Worm (Caenorhabditis elegans) whole organism, dauer: ENCODE measurements around the gene pqn-73.

Source experiments
- unc-62 ChIP-seq: sonication (generic microtip); optimal IDR thresholded peaks from 2 replicates; lab custom pipeline; 2017; ENCODE audit warnings: missing biosample characterization, missing genetic modification reagents, missing genetic modification characterization

Gene pqn-73

ce11 chrII:8540412-8540811 lies at the start of gene pqn-73:
Gene pqn-73, plus strand, starts transcription at chrII:8540712.
- no peak for TF ChIP-seq unc-62 (GFP tag; lab: Kevin White, UChicago)

- TF ChIP-seq unc-62 (GFP tag; lab: Kevin White, UChicago), result no peak
Observed at ce11 chrII:8494228-8494717, 46.2 kb upstream of the pqn-73 start, which contains the start of gene M05D6.9. Gene M05D6.9, plus strand, starts transcription at chrII:8494278.

- no peak for TF ChIP-seq unc-62 (GFP tag; lab: Kevin White, UChicago)
Observed at ce11 chrII:8496184-8496583, 44.3 kb upstream of the pqn-73 start.

DNA sequence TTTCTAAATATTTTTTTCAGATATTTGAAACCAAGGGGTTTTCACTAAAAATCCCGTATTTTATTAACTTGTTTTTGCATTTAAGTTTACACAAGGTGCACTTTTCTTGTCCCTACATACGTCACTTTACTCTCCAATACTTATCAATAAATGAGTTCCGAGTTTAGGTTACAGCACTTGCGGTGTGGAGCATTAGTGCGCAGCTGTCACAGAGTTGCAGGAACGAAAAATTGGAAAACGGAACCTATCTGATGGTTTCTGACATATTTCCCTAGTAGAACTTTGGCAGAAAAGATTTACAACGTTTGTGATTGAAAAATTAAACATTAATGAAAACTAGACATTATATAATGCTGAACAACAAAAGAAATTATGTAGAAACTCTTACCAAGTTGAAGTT lies 42.3 kb upstream of the pqn-73 start:
- no peak for TF ChIP-seq unc-62 (GFP tag; lab: Kevin White, UChicago)

ce11 chrII:8499021-8499420 lies 41.5 kb upstream of the pqn-73 start:
- no peak for TF ChIP-seq unc-62 (GFP tag; lab: Kevin White, UChicago)

ce11 chrII:8504074-8504724 lies 36.3 kb upstream of the pqn-73 start:
- TF ChIP-seq unc-62 (GFP tag; lab: Kevin White, UChicago), result no peak

ce11 chrII:8506759-8507158 lies 33.8 kb upstream of the pqn-73 start:
- TF ChIP-seq unc-62 (GFP tag; lab: Kevin White, UChicago), result no peak

DNA sequence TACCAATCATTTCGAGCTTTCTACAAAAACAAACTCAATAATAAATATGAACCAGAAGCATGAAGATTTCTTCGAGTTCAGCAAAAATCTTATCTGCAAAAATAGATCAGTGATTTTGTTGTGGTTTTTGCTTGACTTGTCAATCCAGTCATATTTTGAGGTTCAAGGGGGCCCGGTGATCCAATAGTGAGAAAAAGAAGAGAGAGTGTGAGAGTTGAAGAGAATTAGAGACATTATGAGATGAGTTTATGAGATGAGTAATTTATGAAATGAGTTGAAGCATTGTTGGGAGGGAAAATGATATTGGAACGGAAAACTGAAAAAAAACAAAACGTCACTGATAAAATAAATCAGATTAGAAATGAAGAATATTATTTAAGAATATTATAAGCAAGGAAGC lies 31.6 kb upstream of the pqn-73 start, which contains the start of gene T13H5.1:
T13H5.1 (minus strand) TSS at position 101 of the 400 bp plus-strand sequence.
- no peak for TF ChIP-seq unc-62 (GFP tag; lab: Kevin White, UChicago)

DNA sequence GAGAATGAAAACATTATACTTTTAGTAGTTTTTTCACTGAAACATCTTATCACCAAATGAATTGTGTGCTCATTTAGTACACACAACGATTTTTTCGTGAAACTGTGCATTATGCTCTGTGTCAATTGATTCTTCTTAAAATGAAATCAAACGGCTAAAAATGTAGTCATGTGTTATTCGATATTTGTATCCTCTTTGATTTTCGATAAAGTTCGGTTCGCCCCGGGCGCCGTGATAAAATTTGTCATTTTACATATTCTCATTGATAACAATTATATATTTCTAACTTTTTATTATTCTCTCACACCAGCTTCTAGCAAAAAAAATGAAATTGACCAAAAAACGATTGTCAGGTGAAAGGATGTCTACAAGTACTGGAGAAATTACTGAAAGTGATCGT lies 25.8 kb upstream of the pqn-73 start, which contains the start of gene ctg-2:
ctg-2 (plus strand) TSS at position 326 of the 400 bp plus-strand sequence.
- no peak for TF ChIP-seq unc-62 (GFP tag; lab: Kevin White, UChicago)

DNA sequence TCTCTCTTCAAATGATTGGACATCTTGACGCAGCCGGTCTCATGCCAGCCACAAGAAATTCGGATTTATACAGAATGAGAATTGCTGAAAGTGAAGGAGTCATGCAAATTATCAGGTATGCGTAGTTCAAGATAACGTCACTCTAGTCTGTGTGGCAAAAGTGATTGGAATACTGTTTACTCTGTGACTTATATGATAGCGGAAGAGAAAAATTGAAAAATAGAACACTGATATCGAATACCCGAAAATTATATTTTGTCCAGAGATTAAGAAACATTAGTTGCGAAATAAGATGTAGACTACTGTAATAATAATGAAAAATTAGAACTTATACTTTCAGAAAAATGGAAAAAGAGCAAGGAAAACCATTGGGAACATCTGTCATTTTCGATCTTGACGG lies 25.0 kb upstream of the pqn-73 start:
- no peak for TF ChIP-seq unc-62 (GFP tag; lab: Kevin White, UChicago)

ce11 chrII:8516783-8517182 lies 23.7 kb upstream of the pqn-73 start, which contains the start of gene rnh-2:
Gene rnh-2, plus strand, starts transcription at chrII:8517150.
- TF ChIP-seq unc-62 (GFP tag; lab: Kevin White, UChicago), result no peak

ce11 chrII:8518210-8518609 lies 22.3 kb upstream of the pqn-73 start, which contains the start of gene T13H5.8:
Gene T13H5.8, plus strand, starts transcription at chrII:8518510.
- TF ChIP-seq unc-62 (GFP tag; lab: Kevin White, UChicago), result no peak

- no peak for TF ChIP-seq unc-62 (GFP tag; lab: Kevin White, UChicago)
Observed at ce11 chrII:8520625-8521024, 19.9 kb upstream of the pqn-73 start, which contains the start of gene cht-2. Gene cht-2, plus strand, starts transcription at chrII:8520925.

- TF ChIP-seq unc-62 (GFP tag; lab: Kevin White, UChicago), result no peak
Observed at ce11 chrII:8525133-8525736, 15.3 kb upstream of the pqn-73 start, which contains the start of the genes prp-9 and mrps-18B. Gene prp-9, minus strand, starts transcription at chrII:8525396. Gene mrps-18B, plus strand, starts transcription at chrII:8525681.

DNA sequence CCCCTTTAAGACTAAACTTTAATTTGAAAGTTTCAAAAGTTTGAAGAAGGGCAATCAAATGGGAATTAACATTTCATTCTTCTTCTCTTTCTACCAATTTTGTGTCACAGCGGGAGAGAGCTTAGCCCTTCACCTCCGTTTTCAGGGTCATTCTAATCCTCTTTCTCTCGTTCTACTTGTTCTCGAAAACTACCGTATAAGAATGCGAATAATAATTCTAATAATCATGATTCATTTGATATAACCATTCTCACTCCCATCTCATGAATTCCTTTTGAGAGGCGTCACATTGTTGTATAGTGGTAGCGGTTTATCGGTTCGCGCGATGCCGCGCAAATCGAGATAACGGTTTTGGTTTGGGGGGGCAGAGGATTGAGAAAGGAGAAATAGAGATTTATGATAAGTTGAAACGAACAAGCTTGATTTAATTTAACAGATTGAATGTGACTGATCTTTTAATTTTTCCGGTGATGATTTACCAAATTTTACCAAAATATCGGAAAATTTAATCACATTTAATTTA lies 11.3 kb upstream of the pqn-73 start:
- no peak for TF ChIP-seq unc-62 (GFP tag; lab: Kevin White, UChicago)

- no peak for TF ChIP-seq unc-62 (GFP tag; lab: Kevin White, UChicago)
Observed at ce11 chrII:8531181-8531759, 9.2 kb upstream of the pqn-73 start, which contains the start of gene gldi-7. Gene gldi-7, minus strand, starts transcription at chrII:8531222.
